Fruit fly (Drosophila melanogaster): ENCODE results near the gene Ir62a.

Ir62a gene

DNA sequence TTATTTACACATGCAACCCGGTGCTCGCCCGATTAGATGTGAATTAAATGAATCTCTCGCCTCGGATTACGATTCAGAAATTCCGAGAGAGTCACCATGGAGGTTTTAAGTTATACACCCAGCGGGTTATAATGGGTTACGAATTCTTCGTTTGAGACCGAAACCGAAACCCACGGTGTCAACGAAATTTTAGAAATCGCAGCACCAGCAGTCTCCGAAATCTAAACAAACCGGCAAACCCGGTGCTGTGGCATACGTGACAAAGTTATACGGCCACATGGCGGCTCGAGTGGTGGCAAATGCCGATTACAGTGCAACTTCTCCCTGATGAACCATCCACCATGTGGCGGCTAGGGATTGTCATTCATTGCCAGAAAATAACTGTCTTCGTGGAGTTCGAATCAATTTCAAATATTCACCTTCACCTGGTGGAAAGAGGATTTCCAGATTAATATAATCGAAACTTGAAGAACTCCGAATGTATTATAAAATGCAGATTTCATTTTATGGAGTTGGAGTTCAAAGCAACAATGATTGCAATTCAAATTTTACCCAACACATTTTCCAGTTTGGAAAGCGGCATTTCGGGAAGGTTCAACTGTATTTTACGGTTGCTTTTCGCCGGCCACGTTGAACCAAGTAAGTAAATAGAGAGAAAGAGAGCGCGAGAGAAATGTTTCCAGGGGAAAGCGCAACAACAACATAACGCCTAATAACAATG is 15.1 kb downstream of the Ir62a start:
- TF ChIP-seq psq (optimal IDR thresholded peaks at IDR 0.05) = no peak
- TF ChIP-seq Myc (optimal IDR thresholded peaks at IDR 0.05) = no peak
- TF ChIP-seq h (optimal IDR thresholded peaks at IDR 0.05) = no peak
- TF ChIP-seq Sin3A (optimal IDR thresholded peaks at IDR 0.05) = no peak
- no peak for TF ChIP-seq insv (optimal IDR thresholded peaks at IDR 0.05)
- no peak for TF ChIP-seq ttk (optimal IDR thresholded peaks at IDR 0.05)

DNA sequence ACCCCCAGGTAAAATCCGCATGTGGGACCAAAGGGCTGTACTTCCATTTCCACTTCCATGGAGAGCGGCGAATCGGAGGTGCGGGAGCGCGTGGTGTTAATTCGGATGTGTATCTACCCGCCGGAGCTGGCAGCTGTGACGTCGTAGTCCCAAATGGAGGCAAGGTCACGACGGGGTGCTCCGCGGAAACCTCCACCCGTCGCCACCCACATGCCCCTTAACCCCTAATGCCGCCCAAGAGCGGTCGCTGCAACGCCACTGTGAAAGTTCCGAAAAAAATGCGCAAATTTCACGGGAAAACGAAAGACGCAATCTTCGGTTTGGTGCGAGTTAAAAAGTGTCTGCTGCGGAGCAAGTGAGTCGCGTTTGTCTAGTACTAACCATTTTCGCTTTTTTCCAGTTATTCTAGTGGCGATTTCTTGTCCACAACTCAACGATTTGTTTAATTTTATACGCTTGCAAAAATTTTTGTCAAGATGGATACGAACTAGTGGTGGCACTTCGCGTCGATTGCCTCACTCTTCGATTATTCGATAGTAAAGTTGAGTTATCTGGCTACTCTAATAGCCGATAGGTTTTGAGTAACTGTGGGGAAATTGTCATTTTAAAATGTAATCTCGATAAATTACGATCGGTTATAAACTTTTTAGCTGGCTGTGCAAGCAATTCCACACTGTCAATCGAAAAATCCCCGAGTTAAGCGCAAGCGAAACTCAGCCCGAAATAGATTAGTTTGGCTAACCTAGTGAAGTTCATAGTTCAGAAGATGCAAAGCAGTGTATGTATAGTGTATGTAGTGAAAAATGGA is 28.8 kb downstream of the Ir62a start, which contains the start of the genes hfp and Psa:
hfp (minus strand) TSS at position 505 of the 808 bp plus-strand sequence.
Psa (plus strand) TSS at position 758 of the 808 bp plus-strand sequence.
- TF ChIP-seq h (optimal IDR thresholded peaks at IDR 0.05) = no peak
- TF ChIP-seq insv (optimal IDR thresholded peaks at IDR 0.05) = no peak
- TF ChIP-seq Sin3A (optimal IDR thresholded peaks at IDR 0.05) = no peak
- no peak for TF ChIP-seq Myc (optimal IDR thresholded peaks at IDR 0.05)
- no peak for TF ChIP-seq psq (optimal IDR thresholded peaks at IDR 0.05)
- TF ChIP-seq ttk (optimal IDR thresholded peaks at IDR 0.05) = no peak

DNA sequence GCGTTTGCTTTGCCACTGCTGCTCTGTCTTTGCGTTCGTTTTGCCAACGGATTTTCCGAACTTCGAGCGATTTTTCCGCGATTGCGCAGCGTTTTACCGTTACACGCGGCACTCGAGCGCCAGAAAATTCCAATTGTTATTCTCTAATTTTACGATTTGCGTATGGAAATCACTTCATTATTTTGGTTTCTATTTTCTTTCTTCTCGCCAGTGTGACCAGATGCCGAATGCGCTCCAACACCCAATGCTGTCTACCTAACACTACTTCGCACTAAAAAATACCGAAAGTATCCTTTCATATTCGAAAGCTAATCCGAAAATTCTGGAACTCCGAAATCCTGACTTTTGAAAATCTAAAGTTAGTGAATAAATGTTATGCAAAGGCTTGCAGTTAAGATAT is 34.7 kb downstream of the Ir62a start, which contains the start of gene CG12084:
CG12084 (minus strand) TSS at position 236 of the 400 bp plus-strand sequence.
- no peak for TF ChIP-seq Myc (optimal IDR thresholded peaks at IDR 0.05)
- TF ChIP-seq Sin3A (optimal IDR thresholded peaks at IDR 0.05) = no peak

DNA sequence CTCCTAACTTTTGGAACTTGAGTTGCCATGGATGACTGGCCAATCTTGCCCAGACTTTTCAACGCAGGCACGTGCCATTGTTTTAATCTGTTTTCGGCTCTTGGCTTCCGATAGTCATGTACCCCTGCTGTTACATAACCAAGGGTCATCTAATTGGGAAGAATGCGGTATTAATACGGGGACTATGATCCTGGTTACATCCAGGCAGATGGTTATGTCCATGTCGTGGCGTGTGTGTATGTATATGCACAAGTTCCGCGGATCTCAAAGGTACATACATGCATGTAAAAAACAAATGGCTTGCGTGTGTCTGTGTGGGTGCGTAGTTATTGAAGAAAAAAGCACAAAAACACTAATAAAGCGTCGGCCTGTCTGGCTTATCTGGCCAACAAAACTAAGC is 35.3 kb downstream of the Ir62a start:
- TF ChIP-seq psq (optimal IDR thresholded peaks at IDR 0.05) (no peak), Myc (optimal IDR thresholded peaks at IDR 0.05) (no peak), ttk (optimal IDR thresholded peaks at IDR 0.05) (no peak), h (optimal IDR thresholded peaks at IDR 0.05) (no peak), insv (optimal IDR thresholded peaks at IDR 0.05) (no peak), Sin3A (optimal IDR thresholded peaks at IDR 0.05) (no peak)

DNA sequence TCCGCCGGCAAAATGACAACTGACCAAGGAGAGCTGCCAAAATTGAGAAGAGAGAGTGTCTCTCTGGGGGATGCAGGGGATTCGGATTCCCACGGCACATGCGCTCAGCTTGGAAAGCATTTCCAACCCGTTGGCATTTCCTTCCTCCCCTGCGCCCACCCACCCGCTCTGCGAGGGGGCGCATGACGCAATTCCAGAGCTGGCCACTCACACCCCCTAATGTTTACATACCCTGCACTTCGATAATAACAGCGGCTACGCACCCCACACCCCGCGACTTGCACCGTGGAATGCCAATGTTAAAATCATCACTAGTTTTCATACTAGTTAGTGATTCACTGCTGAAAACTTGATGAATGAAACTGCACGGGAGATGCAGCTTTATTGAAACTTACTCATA is 41.5 kb downstream of the Ir62a start, which contains the start of gene stet:
stet (minus strand) TSS at position 25 of the 400 bp plus-strand sequence.
- no peak for TF ChIP-seq insv (optimal IDR thresholded peaks at IDR 0.05)
- TF ChIP-seq Myc (optimal IDR thresholded peaks at IDR 0.05) = no peak
- no peak for TF ChIP-seq h (optimal IDR thresholded peaks at IDR 0.05)
- TF ChIP-seq ttk (optimal IDR thresholded peaks at IDR 0.05) = no peak

DNA sequence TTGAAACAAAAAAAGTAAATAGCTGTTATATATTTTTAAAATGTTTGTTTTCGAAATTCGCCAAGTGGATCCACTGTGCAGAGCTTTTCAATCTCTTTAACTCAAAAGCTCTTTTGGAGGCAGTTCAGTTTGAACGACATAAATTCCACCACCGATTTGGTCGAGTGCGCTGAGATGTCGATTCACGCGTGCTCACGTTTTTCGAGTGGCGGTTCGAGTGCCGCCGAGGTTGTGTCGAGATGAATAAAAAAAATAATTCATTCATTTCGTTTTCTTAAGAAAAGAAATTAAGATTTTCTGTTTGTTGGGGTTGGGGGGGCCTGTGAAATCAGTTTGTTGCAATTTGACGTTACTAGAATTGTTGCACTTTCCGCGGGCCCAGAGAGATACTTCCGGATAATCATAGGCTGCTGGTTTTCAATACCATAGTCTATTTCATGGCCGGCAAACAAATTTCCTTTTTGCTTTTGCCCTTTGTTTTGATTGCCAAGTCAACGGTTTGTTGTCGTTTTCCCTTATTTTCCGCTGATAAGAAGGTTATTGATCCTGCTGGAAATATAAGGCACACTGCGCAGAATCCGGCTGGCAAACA is 42.4 kb downstream of the Ir62a start:
- TF ChIP-seq h (optimal IDR thresholded peaks at IDR 0.05) (no peak), insv (optimal IDR thresholded peaks at IDR 0.05) (no peak)

DNA sequence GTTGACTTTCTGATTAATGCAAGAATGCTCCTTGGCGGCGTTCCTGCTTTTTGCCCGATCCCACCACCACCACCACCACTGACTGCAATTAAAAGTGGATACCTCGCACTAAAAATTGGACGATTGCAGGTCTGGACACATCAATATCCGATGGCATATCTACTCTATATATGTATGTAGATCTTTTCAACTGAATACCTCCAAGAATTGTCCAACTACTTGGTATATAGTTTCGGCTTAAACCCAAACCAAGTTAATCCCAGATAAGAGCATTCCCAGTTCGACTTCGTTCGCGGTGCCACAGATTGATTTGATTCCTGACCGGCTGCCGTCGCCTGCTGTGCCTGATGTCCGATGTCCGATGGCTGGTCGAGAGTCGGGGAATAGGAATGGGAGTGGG is 46.3 kb downstream of the Ir62a start:
- TF ChIP-seq Myc (optimal IDR thresholded peaks at IDR 0.05) (no peak), ttk (optimal IDR thresholded peaks at IDR 0.05) (no peak), insv (optimal IDR thresholded peaks at IDR 0.05) (no peak), Sin3A (optimal IDR thresholded peaks at IDR 0.05) (no peak), psq (optimal IDR thresholded peaks at IDR 0.05) (no peak), h (optimal IDR thresholded peaks at IDR 0.05) (no peak)
